Worm (Caenorhabditis elegans): ENCODE data around the gene Y54G2A.26.

DNA sequence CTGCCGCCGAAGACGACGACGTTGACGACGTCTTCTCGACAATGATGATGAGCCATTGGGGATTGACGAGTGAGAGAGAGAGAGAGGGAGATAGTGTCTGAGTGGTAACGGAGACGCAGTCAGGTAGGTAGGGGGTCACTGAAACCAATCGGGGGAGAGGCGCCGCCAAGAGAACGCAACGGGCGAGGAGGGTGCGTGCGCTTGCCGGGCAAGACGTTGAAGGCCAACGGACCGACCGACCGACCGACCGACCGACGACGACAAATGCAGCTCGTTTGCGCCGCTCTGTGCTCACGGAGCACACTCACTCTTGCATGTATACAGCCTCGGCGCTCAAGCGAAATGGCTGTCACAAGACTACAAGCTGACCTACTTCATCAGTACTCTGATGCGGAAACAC is 4.8 kb downstream of the Y54G2A.26 start:
- TF ChIP-seq fos-1 (tag; optimal IDR thresholded peaks at IDR 0.05): no peak
- no peak for TF ChIP-seq alr-1 (tag; optimal IDR thresholded peaks at IDR 0.05)
- no peak for TF ChIP-seq mab-5 (tag; optimal IDR thresholded peaks at IDR 0.05)
- no peak for TF ChIP-seq zag-1 (tag; optimal IDR thresholded peaks at IDR 0.05)
- no peak for TF ChIP-seq unc-39 (tag; optimal IDR thresholded peaks at IDR 0.05)
- TF ChIP-seq lin-39 (tag; optimal IDR thresholded peaks at IDR 0.05): no peak
- no peak for TF ChIP-seq nhr-237 (tag; optimal IDR thresholded peaks at IDR 0.05)
- TF ChIP-seq nhr-12 (tag; optimal IDR thresholded peaks at IDR 0.05): no peak
- no peak for TF ChIP-seq elt-1 (tag; optimal IDR thresholded peaks at IDR 0.05)

Data from whole organism, L2 larva.